Worm (Caenorhabditis elegans) whole organism, L4 larva: Measurements from ENCODE around the gene fum-1.
A peak's percentile ranks its signal among the peaks of the same experiment; 100 is the strongest.
"Not testable (repeated sequence)": the region's sequence is repeated elsewhere in the genome, so short reads cannot be mapped to it uniquely, and the experiment has no call there.

Source experiments
- F44E2.7 ChIP-seq: fragments of 200-800 bp; sonication (Bioruptor generic); IDR thresholded peaks from 2 replicates; pipeline ENCODE4 v2.1.2; 2022; ENCODE audit warnings: missing genetic modification characterization, missing compliant biosample characterization
- T20F7.1 ChIP-seq: fragments of 200-800 bp; sonication (Bioruptor generic); optimal IDR thresholded peaks from 2 replicates; lab custom pipeline; 2018; ENCODE audit warnings: mild to moderate bottlenecking, missing genetic modification characterization, missing compliant biosample characterization
- T26A8.4 ChIP-seq: fragments of 200-800 bp; sonication (Bioruptor generic); IDR thresholded peaks from 2 replicates; pipeline ENCODE4 v1.3.6; 2022; ENCODE audit warnings: missing genetic modification characterization, missing compliant biosample characterization
- Y48G9A.11 ChIP-seq: fragments of 200-800 bp; sonication (Bioruptor generic); IDR thresholded peaks from 2 replicates; pipeline ENCODE4 v1.3.6; 2022; ENCODE audit warnings: missing genetic modification reagents, missing genetic modification characterization, missing compliant biosample characterization
- Y5F2A.4 ChIP-seq: fragments of 200-800 bp; sonication (Bioruptor generic); optimal IDR thresholded peaks from 2 replicates; lab custom pipeline; 2018; ENCODE audit warnings: mild to moderate bottlenecking, missing genetic modification characterization, missing compliant biosample characterization
- ZK546.5 ChIP-seq, 2 experiments: sonication (generic microtip); optimal IDR thresholded peaks; 2 replicates each; lab custom pipeline; 2017; ENCODE audit warnings: missing biosample characterization in 2 of 2, missing genetic modification characterization in 2 of 2
- aha-1 ChIP-seq: fragments of 150-350 bp; peaks from one replicate; lab custom pipeline; 2014; ENCODE audit warnings: missing biosample characterization, missing genetic modification characterization
- aly-2 ChIP-seq: sonication (generic microtip); optimal IDR thresholded peaks from 2 replicates; lab custom pipeline; 2018; ENCODE audit warnings: missing biosample characterization, missing genetic modification characterization
- attf-4 ChIP-seq: sonication (generic microtip); optimal IDR thresholded peaks from 3 replicates; lab custom pipeline; 2017; ENCODE audit warnings: missing biosample characterization, missing genetic modification characterization
- ceh-20 ChIP-seq: fragments of 200-800 bp; sonication (Bioruptor generic); IDR thresholded peaks from 2 replicates; pipeline ENCODE4 v1.3.6; 2022; ENCODE audit warnings: missing genetic modification reagents, missing genetic modification characterization, missing compliant biosample characterization
- ceh-28 ChIP-seq: fragments of 150-350 bp; optimal IDR thresholded peaks from 2 replicates; lab custom pipeline; 2014; ENCODE audit warnings: missing biosample characterization, missing genetic modification reagents, missing genetic modification characterization
- ceh-44 ChIP-seq: fragments of 200-800 bp; sonication (Bioruptor generic); IDR thresholded peaks from 2 replicates; pipeline ENCODE4 v1.3.6; 2022; ENCODE audit warnings: missing genetic modification reagents, missing genetic modification characterization, missing compliant biosample characterization
- ceh-82 ChIP-seq: sonication (generic microtip); optimal IDR thresholded peaks from 2 replicates; lab custom pipeline; 2017; ENCODE audit warnings: missing biosample characterization, missing genetic modification characterization
- daf-8 ChIP-seq: fragments of 200-800 bp; sonication (Bioruptor generic); IDR thresholded peaks from 2 replicates; pipeline ENCODE4 v1.3.6; 2022; ENCODE audit warnings: missing genetic modification characterization, missing compliant biosample characterization
- dmd-6 ChIP-seq: fragments of 200-800 bp; sonication (Bioruptor generic); IDR thresholded peaks from 2 replicates; pipeline ENCODE4 v1.3.6; 2022; ENCODE audit warnings: missing genetic modification reagents, missing genetic modification characterization, missing compliant biosample characterization
- dpl-1 ChIP-seq: fragments of 150-350 bp; optimal IDR thresholded peaks from 2 replicates; lab custom pipeline; 2014; ENCODE audit warnings: missing biosample characterization, missing genetic modification reagents, missing genetic modification characterization
- duxl-1 ChIP-seq: sonication (generic microtip); optimal IDR thresholded peaks from 2 replicates; lab custom pipeline; 2016; ENCODE audit warnings: mild to moderate bottlenecking, missing genetic modification characterization, moderate library complexity, missing compliant biosample characterization; ENCODE audit not compliant: poor library complexity
- dve-1 ChIP-seq: sonication (generic microtip); optimal IDR thresholded peaks from 2 replicates; lab custom pipeline; 2017; ENCODE audit warnings: antibody characterized with exemption, mild to moderate bottlenecking, missing genetic modification characterization, missing compliant biosample characterization; ENCODE audit not compliant: insufficient read depth
- egl-43 ChIP-seq: fragments of 200-800 bp; sonication (Bioruptor generic); IDR thresholded peaks from 2 replicates; pipeline ENCODE4 v1.3.6; 2022; ENCODE audit warnings: missing genetic modification reagents, missing genetic modification characterization, missing compliant biosample characterization
- hlh-11 ChIP-seq: fragments of 200-800 bp; sonication (Bioruptor generic); optimal IDR thresholded peaks from 2 replicates; lab custom pipeline; 2018; ENCODE audit warnings: mild to moderate bottlenecking, missing genetic modification characterization, missing compliant biosample characterization
- hmg-1.1 ChIP-seq: fragments of 200-800 bp; sonication (Bioruptor generic); IDR thresholded peaks from 2 replicates; pipeline ENCODE4 v1.3.6; 2022; ENCODE audit warnings: missing genetic modification reagents, missing genetic modification characterization, missing compliant biosample characterization
- lin-15B ChIP-seq: fragments of 150-350 bp; sonication (generic microtip); optimal IDR thresholded peaks from 3 replicates; lab custom pipeline; 2014; ENCODE audit warnings: missing biosample characterization, missing genetic modification characterization
- lin-38 ChIP-seq: fragments of 200-800 bp; sonication (Bioruptor generic); IDR thresholded peaks from 2 replicates; pipeline ENCODE4 v1.3.6; 2022; ENCODE audit warnings: missing genetic modification reagents, missing genetic modification characterization, missing compliant biosample characterization
- lin-39 ChIP-seq: fragments of 150-350 bp; optimal IDR thresholded peaks from 2 replicates; lab custom pipeline; 2014; ENCODE audit warnings: missing biosample characterization, missing genetic modification reagents, missing genetic modification characterization
- lsy-2 ChIP-seq, 2 experiments: fragments of 150-350 bp in 1 of 2; sonication (generic microtip) in 1 of 2; optimal IDR thresholded peaks; 2 replicates each; lab custom pipeline; 2014 to 2017; ENCODE audit warnings: missing biosample characterization in 2 of 2, missing genetic modification characterization in 2 of 2
- madf-5 ChIP-seq, 2 experiments: fragments of 200-800 bp; sonication (Bioruptor generic); IDR thresholded peaks; 2 replicates each; pipeline ENCODE4 v1.3.6; 2022; ENCODE audit warnings: missing compliant biosample characterization in 2 of 2, missing genetic modification characterization in 2 of 2
- mep-1 ChIP-seq: fragments of 150-350 bp; sonication (generic microtip); optimal IDR thresholded peaks from 3 replicates; lab custom pipeline; 2014; ENCODE audit warnings: missing biosample characterization, missing genetic modification characterization
- mes-2 ChIP-seq: sonication (generic microtip); optimal IDR thresholded peaks from 2 replicates; lab custom pipeline; 2016; ENCODE audit warnings: missing genotype, mild to moderate bottlenecking, missing genetic modification characterization, missing compliant biosample characterization; ENCODE audit not compliant: poor library complexity, severe bottlenecking
- mxl-2 ChIP-seq: fragments of 200-800 bp; sonication (Bioruptor generic); conservative IDR thresholded peaks from 2 replicates; pipeline ENCODE4 v1.3.6; 2022; ENCODE audit warnings: missing genetic modification reagents, missing genetic modification characterization, missing compliant biosample characterization
- mxl-3 ChIP-seq: fragments of 200-800 bp; sonication (Bioruptor generic); optimal IDR thresholded peaks from 2 replicates; lab custom pipeline; 2018; ENCODE audit warnings: mild to moderate bottlenecking, missing genetic modification characterization, missing compliant biosample characterization
- nhr-102 ChIP-seq: sonication (generic microtip); optimal IDR thresholded peaks from 2 replicates; lab custom pipeline; 2016; ENCODE audit warnings: mild to moderate bottlenecking, missing genetic modification characterization, moderate library complexity, missing compliant biosample characterization
- nhr-111 ChIP-seq: fragments of 200-800 bp; sonication (Bioruptor generic); optimal IDR thresholded peaks from 2 replicates; lab custom pipeline; 2018; ENCODE audit warnings: mild to moderate bottlenecking, missing genetic modification characterization, missing compliant biosample characterization
- nhr-237 ChIP-seq: sonication (generic microtip); optimal IDR thresholded peaks from 2 replicates; lab custom pipeline; 2017; ENCODE audit warnings: missing biosample characterization, missing genetic modification characterization
- nhr-28 ChIP-seq: fragments of 150-350 bp; optimal IDR thresholded peaks from 2 replicates; lab custom pipeline; 2014; ENCODE audit warnings: missing biosample characterization, missing genetic modification characterization
- nhr-42 ChIP-seq: fragments of 200-800 bp; sonication (Bioruptor generic); IDR thresholded peaks from 2 replicates; pipeline ENCODE4 v1.3.6; 2022; ENCODE audit warnings: missing genetic modification characterization, missing compliant biosample characterization
- nhr-48 ChIP-seq: sonication (generic microtip); optimal IDR thresholded peaks from 2 replicates; lab custom pipeline; 2016; ENCODE audit warnings: mild to moderate bottlenecking, missing genetic modification characterization, missing compliant biosample characterization
- nhr-77 ChIP-seq: fragments of 150-350 bp; optimal IDR thresholded peaks from 2 replicates; lab custom pipeline; 2014; ENCODE audit warnings: missing biosample characterization, missing genetic modification characterization
- php-3 ChIP-seq: fragments of 200-800 bp; sonication (Bioruptor generic); IDR thresholded peaks from 2 replicates; pipeline ENCODE4 v1.3.6; 2022; ENCODE audit warnings: missing genetic modification reagents, missing genetic modification characterization, missing compliant biosample characterization
- pqm-1 ChIP-seq: sonication (generic microtip); optimal IDR thresholded peaks from 2 replicates; lab custom pipeline; 2017; ENCODE audit warnings: missing biosample characterization, missing genetic modification characterization
- saeg-2 ChIP-seq: fragments of 200-800 bp; sonication (Bioruptor generic); IDR thresholded peaks from 2 replicates; pipeline ENCODE4 v1.3.6; 2022; ENCODE audit warnings: missing genetic modification reagents, missing genetic modification characterization, missing compliant biosample characterization
- set-16 ChIP-seq: fragments of 200-800 bp; sonication (Bioruptor generic); IDR thresholded peaks from 2 replicates; pipeline ENCODE4 v1.3.6; 2022; ENCODE audit warnings: missing genetic modification reagents, missing genetic modification characterization, missing compliant biosample characterization
- skn-1 ChIP-seq: fragments of 150-350 bp; optimal IDR thresholded peaks from 2 replicates; lab custom pipeline; 2014; ENCODE audit warnings: missing biosample characterization, missing genetic modification characterization
- unc-39 ChIP-seq: sonication (generic microtip); optimal IDR thresholded peaks from 2 replicates; lab custom pipeline; 2017; ENCODE audit warnings: missing biosample characterization, missing genetic modification characterization
- unc-62 ChIP-seq, 3 experiments: fragments of 150-350 bp in 1 of 3; sonication (generic microtip); optimal IDR thresholded peaks in 2 of 3; peaks in 1 of 3; 1 replicate in 1 of 3; 2 replicates in 2 of 3; lab custom pipeline; 2014 to 2017; ENCODE audit warnings: missing biosample characterization in 3 of 3, missing genetic modification characterization in 3 of 3, missing genetic modification reagents in 3 of 3, missing genotype in 1 of 3
- zip-2 ChIP-seq: fragments of 150-350 bp; optimal IDR thresholded peaks from 2 replicates; lab custom pipeline; 2014; ENCODE audit warnings: missing biosample characterization, missing genetic modification characterization
- ztf-11 ChIP-seq: fragments of 150-350 bp; optimal IDR thresholded peaks from 2 replicates; lab custom pipeline; 2014; ENCODE audit warnings: missing biosample characterization, missing genetic modification characterization

fum-1 gene

DNA sequence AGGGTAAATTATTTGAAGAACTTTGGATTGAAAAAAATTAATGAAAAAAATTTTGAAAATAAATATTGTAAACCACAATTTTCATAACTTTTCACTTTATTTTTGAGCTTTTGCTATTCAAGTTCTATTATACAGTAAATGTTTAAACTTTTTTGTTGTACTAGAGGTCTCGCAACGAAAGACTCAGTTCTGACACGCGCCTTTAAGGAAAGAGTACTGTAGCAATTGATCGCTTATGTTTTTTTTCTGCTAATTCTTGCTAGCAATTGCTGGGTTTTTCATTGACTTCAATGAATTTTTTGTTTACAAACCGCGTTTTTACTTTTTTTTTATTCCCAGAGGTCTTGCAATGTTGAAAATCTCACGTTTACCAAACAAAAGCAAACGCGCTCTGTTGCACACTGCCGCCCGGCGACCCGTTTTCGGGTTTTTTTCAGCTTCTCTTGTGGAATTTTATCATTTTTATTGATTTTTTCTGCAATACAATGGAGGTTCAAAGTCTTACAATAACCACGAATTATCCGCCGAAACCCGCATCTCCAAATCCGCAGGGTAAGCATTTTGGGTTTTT lies 1.9 kb upstream of the fum-1 start, which contains the start of gene H14A12.3 (continued):
- TF ChIP-seq aha-1 (tag; lab: Kevin White, UChicago) = no peak
- no peak for TF ChIP-seq ceh-28
- TF ChIP-seq lsy-2 (tag; optimal IDR thresholded peaks at IDR 0.05; lab: Kevin White, UChicago) = peak in 1 of 2 experiments; percentile 39
- TF ChIP-seq nhr-102 (tag; lab: Kevin White, UChicago) = no peak
- TF ChIP-seq mep-1 (tag; lab: Kevin White, UChicago) = peak; percentile 24
- TF ChIP-seq lin-39 (tag; lab: Kevin White, UChicago) = no peak
- TF ChIP-seq attf-4 (tag; lab: Kevin White, UChicago) = no peak
- TF ChIP-seq skn-1 (tag; lab: Kevin White, UChicago) = no peak
- no peak for TF ChIP-seq ceh-82 (tag; lab: Kevin White, UChicago)
- TF ChIP-seq T26A8.4 (GFP tag; lab: Robert Waterston, UW) = no peak
- TF ChIP-seq mxl-3 (GFP tag; lab: Kevin White, UChicago) = no peak
- no peak for TF ChIP-seq mxl-2 (GFP tag; lab: Robert Waterston, UW)
- TF ChIP-seq nhr-48 (tag; lab: Kevin White, UChicago) = no peak
- no peak for TF ChIP-seq zip-2 (tag; lab: Kevin White, UChicago)
- peak; percentile 21 for TF ChIP-seq mes-2 (tag; lab: Kevin White, UChicago)
- no peak for TF ChIP-seq Y48G9A.11 (GFP tag; lab: Robert Waterston, UW)
- no peak for TF ChIP-seq Y5F2A.4 (GFP tag; lab: Kevin White, UChicago)
- no peak for TF ChIP-seq saeg-2 (GFP tag; lab: Robert Waterston, UW)
- no peak for TF ChIP-seq ztf-11 (tag; lab: Kevin White, UChicago)
- no peak for TF ChIP-seq ceh-44
- no peak for TF ChIP-seq nhr-111
- no peak for TF ChIP-seq nhr-42 (GFP tag; lab: Robert Waterston, UW)
- TF ChIP-seq dpl-1 (GFP tag; lab: Kevin White, UChicago) = peak; percentile 38
- no peak for TF ChIP-seq nhr-77 (tag; lab: Kevin White, UChicago)
- TF ChIP-seq hlh-11 (tag; lab: Kevin White, UChicago) = no peak
- TF ChIP-seq, all 104 proteins: peak for 7

DNA sequence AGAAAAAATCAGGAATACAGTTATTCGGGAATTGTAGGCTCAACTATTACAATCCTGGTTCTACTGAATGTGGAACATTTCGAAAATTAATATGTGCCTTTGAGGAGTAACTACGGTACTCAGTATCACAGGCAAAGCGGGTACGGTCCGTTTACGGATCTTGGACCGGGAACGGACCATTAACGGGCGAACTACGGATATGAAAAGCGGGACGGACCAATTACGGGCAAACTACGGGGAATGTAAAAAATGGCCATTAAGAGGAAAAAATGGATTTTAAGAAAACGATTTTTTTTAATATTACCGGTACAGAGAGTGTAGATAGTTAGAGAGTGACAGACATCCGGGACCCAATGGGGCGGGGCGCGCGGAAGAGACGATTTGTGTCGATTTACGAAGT lies 3.6 kb downstream of the fum-1 start, which contains the start of gene H14A12.5:
Gene H14A12.5, minus strand, starts transcription at position 101 of the 400 bp plus-strand sequence.
- TF ChIP-seq madf-5 (GFP tag; IDR thresholded peaks at IDR 0.05; lab: Robert Waterston, UW); nhr-42 (GFP tag; lab: Robert Waterston, UW); lin-15B (tag; lab: Kevin White, UChicago): not testable (repeated sequence)

DNA sequence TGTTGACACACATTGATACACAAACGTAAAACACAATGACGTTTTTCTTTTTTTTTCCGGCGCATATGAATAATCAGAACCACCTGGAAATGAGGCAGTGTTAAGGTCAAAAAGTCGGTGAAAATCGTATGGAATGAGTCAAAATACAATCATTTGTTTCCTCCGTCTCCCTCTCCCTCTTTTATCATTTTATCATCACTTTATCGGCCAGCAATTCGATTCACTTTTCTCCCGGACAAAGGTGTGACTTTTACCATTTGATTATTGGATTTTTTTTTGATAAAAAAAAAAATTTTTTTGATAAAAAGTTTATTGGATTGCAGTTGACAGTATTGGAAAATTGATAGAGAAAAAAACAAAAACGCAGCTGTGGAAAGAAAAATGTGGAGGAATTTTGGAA lies 13.5 kb downstream of the fum-1 start:
- 0 out of 2 replicates have a peak, but pooled peaks have one; percentile 30 for TF ChIP-seq T26A8.4 (GFP tag; lab: Robert Waterston, UW)
- TF ChIP-seq set-16 (GFP tag; lab: Robert Waterston, UW) = no peak
- peak; percentile 68 for TF ChIP-seq dve-1 (tag; lab: Kevin White, UChicago)
- no peak for TF ChIP-seq ceh-28
- TF ChIP-seq T20F7.1 (GFP tag; lab: Kevin White, UChicago) = no peak
- no peak for TF ChIP-seq ceh-20 (GFP tag; lab: Robert Waterston, UW)
- TF ChIP-seq hmg-1.1 (GFP tag; lab: Robert Waterston, UW) = no peak
- peak; percentile 69 for TF ChIP-seq dmd-6 (GFP tag; lab: Robert Waterston, UW)
- TF ChIP-seq egl-43 (GFP tag; lab: Robert Waterston, UW) = no peak
- TF ChIP-seq daf-8 (GFP tag; lab: Robert Waterston, UW) = no peak
- TF ChIP-seq unc-39 (tag; lab: Kevin White, UChicago) = no peak
- no peak for TF ChIP-seq Y48G9A.11 (GFP tag; lab: Robert Waterston, UW)
- TF ChIP-seq nhr-28 (tag; lab: Kevin White, UChicago) = peak; percentile 66
- no peak for TF ChIP-seq lin-39 (tag; lab: Kevin White, UChicago)
- peak; percentile 79 for TF ChIP-seq hlh-11 (tag; lab: Kevin White, UChicago)
- no peak for TF ChIP-seq F44E2.7 (GFP tag; lab: Robert Waterston, UW)
- TF ChIP-seq lin-38 (GFP tag; lab: Robert Waterston, UW) = no peak
- no peak for TF ChIP-seq unc-62 (GFP tag; optimal IDR thresholded peaks at IDR 0.05 in 1 of 2; lab: Kevin White, UChicago)
- TF ChIP-seq unc-62 (tag; optimal IDR thresholded peaks at IDR 0.05; lab: Kevin White, UChicago) = no peak
- TF ChIP-seq nhr-237 (tag; lab: Kevin White, UChicago) = no peak
- no peak for TF ChIP-seq dpl-1 (GFP tag; lab: Kevin White, UChicago)
- no peak for TF ChIP-seq lsy-2 (tag; optimal IDR thresholded peaks at IDR 0.05; lab: Kevin White, UChicago)
- TF ChIP-seq aly-2 = no peak
- TF ChIP-seq nhr-77 (tag; lab: Kevin White, UChicago) = no peak
- no peak for TF ChIP-seq ZK546.5 (tag; optimal IDR thresholded peaks at IDR 0.05; lab: Kevin White, UChicago)
- no peak for TF ChIP-seq duxl-1 (tag; lab: Kevin White, UChicago)
- peak; percentile 86 for TF ChIP-seq pqm-1
- TF ChIP-seq zip-2 (tag; lab: Kevin White, UChicago) = no peak
- TF ChIP-seq lin-15B (tag; lab: Kevin White, UChicago) = no peak
- peak; percentile 78 for TF ChIP-seq php-3
